Worm (Caenorhabditis elegans) whole organism, L2 larva: ENCODE data around the gene C06G3.3.

Experiments
- R02D3.7 ChIP-seq: fragments of 150-350 bp; optimal IDR thresholded peaks from 2 replicates; lab custom pipeline; 2014; ENCODE audit warnings: missing biosample characterization, missing genetic modification characterization
- aly-2 ChIP-seq: fragments of 150-350 bp; optimal IDR thresholded peaks from 2 replicates; lab custom pipeline; 2014; ENCODE audit warnings: missing biosample characterization, missing genetic modification characterization
- egl-27 ChIP-seq: sonication (generic microtip); optimal IDR thresholded peaks from 3 replicates; lab custom pipeline; 2017; ENCODE audit warnings: missing biosample characterization, missing genetic modification reagents, missing genetic modification characterization
- lin-39 ChIP-seq: fragments of 150-350 bp; optimal IDR thresholded peaks from 2 replicates; lab custom pipeline; 2014; ENCODE audit warnings: missing biosample characterization, missing genetic modification reagents, missing genetic modification characterization
- nhr-11 ChIP-seq: fragments of 150-350 bp; optimal IDR thresholded peaks from 2 replicates; lab custom pipeline; 2014; ENCODE audit warnings: missing biosample characterization, missing genetic modification characterization
- nhr-25 ChIP-seq: fragments of 150-350 bp; sonication (generic microtip); optimal IDR thresholded peaks from 3 replicates; lab custom pipeline; 2014; ENCODE audit warnings: missing biosample characterization, missing genetic modification characterization
- skn-1 ChIP-seq: sonication (generic microtip); optimal IDR thresholded peaks from 2 replicates; lab custom pipeline; 2017; ENCODE audit warnings: missing biosample characterization, missing genetic modification characterization
- snpc-4 ChIP-seq: fragments of 150-350 bp; optimal IDR thresholded peaks from 2 replicates; lab custom pipeline; 2014; ENCODE audit warnings: missing biosample characterization, missing genetic modification characterization
- unc-55 ChIP-seq: fragments of 150-350 bp; sonication (generic microtip); optimal IDR thresholded peaks from 3 replicates; lab custom pipeline; 2014; ENCODE audit warnings: missing biosample characterization, missing genetic modification reagents, missing genetic modification characterization
- ztf-4 ChIP-seq: fragments of 150-350 bp; optimal IDR thresholded peaks from 2 replicates; lab custom pipeline; 2014; ENCODE audit warnings: missing biosample characterization, missing genetic modification characterization

DNA sequence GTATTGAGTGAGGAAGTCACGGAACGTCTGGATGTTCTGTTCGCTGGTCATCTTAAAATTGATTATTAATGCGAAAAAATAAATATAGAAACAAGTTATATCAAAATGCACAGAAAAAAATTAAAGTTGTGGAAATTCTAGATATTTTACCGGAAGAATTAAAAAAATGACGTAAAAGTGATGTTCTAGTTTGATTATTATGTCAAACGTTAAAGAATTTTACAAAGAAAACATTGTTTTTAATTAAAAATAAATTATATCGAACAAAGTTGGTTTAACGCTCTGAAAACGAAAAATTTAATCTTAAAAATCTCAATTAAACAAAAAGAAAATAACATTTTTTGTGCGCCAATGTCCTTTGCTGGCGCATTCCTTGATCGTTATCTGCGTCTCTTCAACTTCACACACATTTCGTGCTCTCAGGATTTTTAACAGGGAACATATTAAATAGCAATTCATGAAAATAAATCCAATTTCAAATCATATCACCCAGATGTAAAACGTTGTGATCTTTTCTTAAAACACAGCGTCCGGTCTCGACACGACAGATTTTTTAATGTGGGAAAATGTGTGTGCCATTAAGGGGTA is 8.7 kb downstream of the C06G3.3 start, which contains the start of gene tin-9.1:
- no peak for TF ChIP-seq lin-39
- peak; percentile 15 for TF ChIP-seq R02D3.7
- peak; percentile 49 for TF ChIP-seq ztf-4 (tag; lab: Kevin White, UChicago)
- no peak for TF ChIP-seq nhr-11 (tag; lab: Kevin White, UChicago)
- TF ChIP-seq snpc-4 (tag; lab: Kevin White, UChicago), result peak; percentile 68
- TF ChIP-seq egl-27 (tag; lab: Kevin White, UChicago), result peak; percentile 24
- peak; percentile 69 for TF ChIP-seq nhr-25 (tag; lab: Kevin White, UChicago)
- TF ChIP-seq skn-1 (tag; lab: Kevin White, UChicago), result no peak
- TF ChIP-seq unc-55 (GFP tag; lab: Kevin White, UChicago), result peak; percentile 83
- no peak for TF ChIP-seq aly-2 (tag; lab: Kevin White, UChicago)
